Worm (Caenorhabditis elegans) whole organism, mixed stage, embryonic: ENCODE measurements around the gene T26E4.9.

Source experiments
- blmp-1 ChIP-seq: fragments of 150-350 bp; optimal IDR thresholded peaks from 2 replicates; lab custom pipeline; 2014; ENCODE audit warnings: missing biosample characterization, missing genetic modification characterization
- cnd-1 ChIP-seq: fragments of 200-800 bp; sonication (Bioruptor generic); optimal IDR thresholded peaks from 2 replicates; lab custom pipeline; 2018; ENCODE audit warnings: mild to moderate bottlenecking, missing genetic modification characterization, missing compliant biosample characterization
- mab-5 ChIP-seq: fragments of 150-350 bp; optimal IDR thresholded peaks from 2 replicates; lab custom pipeline; 2014; ENCODE audit warnings: missing biosample characterization, missing genetic modification characterization
- mep-1 ChIP-seq: fragments of 150-350 bp; optimal IDR thresholded peaks from 2 replicates; lab custom pipeline; 2017; ENCODE audit warnings: missing biosample characterization, missing genetic modification reagents, missing genetic modification characterization, inconsistent platforms
- nhr-12 ChIP-seq: fragments of 150-350 bp; optimal IDR thresholded peaks from 2 replicates; lab custom pipeline; 2014; ENCODE audit warnings: missing biosample characterization, missing genetic modification characterization
- nhr-76 ChIP-seq: sonication (generic microtip); optimal IDR thresholded peaks from 2 replicates; lab custom pipeline; 2017; ENCODE audit warnings: missing biosample characterization, missing genetic modification characterization
- pha-4 ChIP-seq: fragments of 150-350 bp; optimal IDR thresholded peaks from 2 replicates; lab custom pipeline; 2018; ENCODE audit warnings: missing biosample characterization, missing genetic modification reagents, missing genetic modification characterization
- sem-2 ChIP-seq: fragments of 200-800 bp; sonication (Bioruptor generic); optimal IDR thresholded peaks from 2 replicates; lab custom pipeline; 2018; ENCODE audit warnings: mild to moderate bottlenecking, missing genetic modification characterization, missing compliant biosample characterization
- snpc-4 ChIP-seq: fragments of 150-350 bp; optimal IDR thresholded peaks from 2 replicates; lab custom pipeline; 2014; ENCODE audit warnings: missing biosample characterization, missing genetic modification characterization
- unc-39 ChIP-seq: fragments of 150-350 bp; optimal IDR thresholded peaks from 2 replicates; lab custom pipeline; 2014; ENCODE audit warnings: missing biosample characterization, missing genetic modification characterization
- ztf-11 ChIP-seq: fragments of 150-350 bp; optimal IDR thresholded peaks from 2 replicates; lab custom pipeline; 2014; ENCODE audit warnings: missing biosample characterization, missing genetic modification characterization

ce11 chrV:15819983-15820382 is 17.5 kb upstream of the T26E4.9 start, which contains the start of gene srbc-48:
- TF ChIP-seq blmp-1 (tag; lab: Kevin White, UChicago), result no peak
- TF ChIP-seq nhr-76 (tag; lab: Kevin White, UChicago), result no peak
- no peak for TF ChIP-seq snpc-4 (tag; lab: Kevin White, UChicago)
- no peak for TF ChIP-seq mep-1 (tag; lab: Kevin White, UChicago)
- TF ChIP-seq cnd-1 (tag; lab: Kevin White, UChicago), result no peak
- no peak for TF ChIP-seq unc-39
- no peak for TF ChIP-seq pha-4
- TF ChIP-seq mab-5 (tag; lab: Kevin White, UChicago), result no peak
- no peak for TF ChIP-seq ztf-11
- TF ChIP-seq nhr-12 (tag; lab: Kevin White, UChicago), result no peak
- TF ChIP-seq sem-2 (GFP tag; lab: Kevin White, UChicago), result no peak
